Fruit fly (Drosophila melanogaster): ENCODE data around the gene mrn.

mrn gene

DNA sequence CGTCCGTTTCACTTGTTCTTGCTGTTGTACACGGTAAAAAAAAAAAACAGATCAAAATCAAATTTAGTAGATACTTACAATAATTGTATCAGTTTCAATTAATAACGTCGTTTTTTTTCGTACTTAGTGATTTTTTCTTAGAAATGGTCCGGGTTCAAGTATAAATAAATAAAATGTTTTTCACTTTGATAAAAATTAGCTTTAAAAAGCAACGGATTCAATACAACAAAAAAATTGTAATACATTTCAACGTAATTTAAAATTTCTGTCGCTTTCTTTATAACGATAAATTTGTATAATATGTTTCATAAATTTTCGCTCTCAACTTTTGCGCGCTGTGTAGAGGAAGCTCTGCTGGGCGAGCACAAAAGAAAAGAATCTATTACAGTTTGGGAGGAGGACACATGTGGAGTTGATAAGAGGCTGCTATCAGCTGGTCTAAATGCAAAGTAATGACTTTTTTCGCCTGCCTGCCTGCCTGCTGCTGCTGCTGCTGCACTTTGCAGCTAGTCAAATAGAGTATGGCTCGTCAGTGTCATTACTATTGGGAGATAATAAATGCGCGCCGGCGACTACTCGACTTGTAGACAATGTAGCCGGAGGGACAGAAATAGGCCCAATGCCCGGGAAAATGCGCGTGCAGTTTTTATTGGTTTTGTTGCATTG lies 42.3 kb downstream of the mrn start (continued):
- peak; percentile 64 for TF ChIP-seq nau (GFP tag; optimal IDR thresholded peaks at IDR 0.05)
- peak; percentile 54 for TF ChIP-seq CG12155 (GFP tag; optimal IDR thresholded peaks at IDR 0.05)
- TF ChIP-seq CG8290 (GFP tag; optimal IDR thresholded peaks at IDR 0.05): no peak
- TF ChIP-seq CG8290 (tag; optimal IDR thresholded peaks at IDR 0.05): no peak
- TF ChIP-seq CG1602 (GFP tag; optimal IDR thresholded peaks at IDR 0.05): peak; percentile 73
- peak; percentile 4 for TF ChIP-seq her (GFP tag; optimal IDR thresholded peaks at IDR 0.05)
- no peak for TF ChIP-seq ttk (GFP tag; IDR thresholded peaks at IDR 0.05)
- no peak for TF ChIP-seq amos (GFP tag; IDR thresholded peaks at IDR 0.05; ENCODE audit: partially characterized antibody)
- TF ChIP-seq yki (optimal IDR thresholded peaks at IDR 0.05): no peak
- TF ChIP-seq ken (GFP tag; IDR thresholded peaks at IDR 0.05): no peak
- 0 out of 2 replicates have a peak, but pooled peaks have one; percentile 8 for TF ChIP-seq CG4360 (GFP tag; IDR thresholded peaks at IDR 0.05)
- TF ChIP-seq Hr51 (GFP tag; optimal IDR thresholded peaks at IDR 0.05): peak; percentile 14 to 86
- TF ChIP-seq CG7839 (tag; optimal IDR thresholded peaks at IDR 0.05): peak; percentile 84
- TF ChIP-seq CG11247 (GFP tag; IDR thresholded peaks at IDR 0.05): no peak
- TF ChIP-seq Camta (GFP tag; optimal IDR thresholded peaks at IDR 0.05): peak; percentile 35
- TF ChIP-seq repo (GFP tag; optimal IDR thresholded peaks at IDR 0.05): no peak
- TF ChIP-seq Atf3 (GFP tag; optimal IDR thresholded peaks at IDR 0.05): no peak
- no peak for TF ChIP-seq hbn (GFP tag; IDR thresholded peaks at IDR 0.05; ENCODE audit: partially characterized antibody)
- peak; percentile 2 for TF ChIP-seq pnt (GFP tag; optimal IDR thresholded peaks at IDR 0.05)
- peak; percentile 67 for TF ChIP-seq Hsf (GFP tag; optimal IDR thresholded peaks at IDR 0.05)
- TF ChIP-seq CG12104 (GFP tag; optimal IDR thresholded peaks at IDR 0.05): peak; percentile 58
- no peak for TF ChIP-seq ab (GFP tag; optimal IDR thresholded peaks at IDR 0.05)
- peak; percentile 15 for TF ChIP-seq CTCF (GFP tag; optimal IDR thresholded peaks at IDR 0.05)
- TF ChIP-seq CG13894 (tag; optimal IDR thresholded peaks at IDR 0.05): no peak
- peak; percentile 35; the same call in 1 of the 2 replicates for TF ChIP-seq CG10366 (GFP tag; IDR thresholded peaks at IDR 0.05)
- TF ChIP-seq mam (GFP tag; optimal IDR thresholded peaks at IDR 0.05): peak; percentile 45
- no peak for TF ChIP-seq en (GFP tag; optimal IDR thresholded peaks at IDR 0.05)
- no peak for TF ChIP-seq prd (optimal IDR thresholded peaks at IDR 0.05)
- TF ChIP-seq prd (GFP tag; IDR thresholded peaks at IDR 0.05): peak; percentile 73; the same call in 2 of the 3 replicates
- TF ChIP-seq Atf-2 (GFP tag; optimal IDR thresholded peaks at IDR 0.05): peak; percentile 33
- no peak for TF ChIP-seq CG11456 (GFP tag; IDR thresholded peaks at IDR 0.05)
- no peak for TF ChIP-seq vfl (GFP tag; optimal IDR thresholded peaks at IDR 0.05)
- TF ChIP-seq CG10543 (GFP tag; optimal IDR thresholded peaks at IDR 0.05): no peak
- peak; percentile 21; the same call in 1 of the 3 replicates for TF ChIP-seq croc (GFP tag; conservative IDR thresholded peaks at IDR 0.05)
- peak; percentile 0 for TF ChIP-seq Six4 (GFP tag; optimal IDR thresholded peaks at IDR 0.05)
- TF ChIP-seq emc (GFP tag; optimal IDR thresholded peaks at IDR 0.05): no peak
- TF ChIP-seq CG10431 (GFP tag; optimal IDR thresholded peaks at IDR 0.05): peak; percentile 6
- TF ChIP-seq HLHmδ (GFP tag; optimal IDR thresholded peaks at IDR 0.05): no peak
- no peak for TF ChIP-seq pzg (GFP tag; optimal IDR thresholded peaks at IDR 0.05)
- no peak; the same call in 1 of the 2 replicates for TF ChIP-seq E2f1 (GFP tag; IDR thresholded peaks at IDR 0.05)
- no peak for TF ChIP-seq CG7271 (tag; optimal IDR thresholded peaks at IDR 0.05)
- no peak for TF ChIP-seq CG17612 (GFP tag; IDR thresholded peaks at IDR 0.05)
- peak; percentile 4 for TF ChIP-seq D19B (GFP tag; optimal IDR thresholded peaks at IDR 0.05)
- TF ChIP-seq CG15601 (tag; optimal IDR thresholded peaks at IDR 0.05): peak; percentile 63
- no peak for TF ChIP-seq CG31365 (tag; optimal IDR thresholded peaks at IDR 0.05)
- peak; percentile 1 for TF ChIP-seq Mad (GFP tag; optimal IDR thresholded peaks at IDR 0.05)
- TF ChIP-seq ato (GFP tag; IDR thresholded peaks at IDR 0.05; ENCODE audit: partially characterized antibody): no peak
- TF ChIP-seq CG1832 (GFP tag; optimal IDR thresholded peaks at IDR 0.05): no peak
- TF ChIP-seq lov (optimal IDR thresholded peaks at IDR 0.05): no peak
- TF ChIP-seq lov (GFP tag; IDR thresholded peaks at IDR 0.05): no peak
- TF ChIP-seq zfh2 (GFP tag; optimal IDR thresholded peaks at IDR 0.05): peak; percentile 26
- no peak for TF ChIP-seq Poxn (GFP tag; IDR thresholded peaks at IDR 0.05)

All from whole organism, embryonic.